Worm (Caenorhabditis elegans) whole organism, L2 larva: ENCODE data around the gene Y39B6A.69.

Experiments
- ZK546.5 ChIP-seq: sonication (generic microtip); optimal IDR thresholded peaks from 2 replicates; lab custom pipeline; 2017; ENCODE audit warnings: missing biosample characterization, missing genetic modification characterization
- ama-1 ChIP-seq: fragments of 150-350 bp; optimal IDR thresholded peaks from 2 replicates; lab custom pipeline; 2018; ENCODE audit warnings: inconsistent platforms
- ceh-16 ChIP-seq: fragments of 150-350 bp; optimal IDR thresholded peaks from 2 replicates; lab custom pipeline; 2014; ENCODE audit warnings: missing biosample characterization, missing genetic modification characterization
- ceh-82 ChIP-seq: fragments of 150-350 bp; optimal IDR thresholded peaks from 2 replicates; lab custom pipeline; 2014; ENCODE audit warnings: missing biosample characterization, missing genetic modification characterization
- egl-27 ChIP-seq: sonication (generic microtip); optimal IDR thresholded peaks from 3 replicates; lab custom pipeline; 2017; ENCODE audit warnings: missing biosample characterization, missing genetic modification reagents, missing genetic modification characterization
- elt-1 ChIP-seq: fragments of 150-350 bp; optimal IDR thresholded peaks from 2 replicates; lab custom pipeline; 2014; ENCODE audit warnings: missing biosample characterization, missing genetic modification characterization
- elt-3 ChIP-seq: sonication (generic microtip); optimal IDR thresholded peaks from 2 replicates; lab custom pipeline; 2017; ENCODE audit warnings: missing biosample characterization, missing genetic modification characterization
- lsy-2 ChIP-seq, 2 experiments: fragments of 150-350 bp in 1 of 2; sonication (generic microtip) in 1 of 2; optimal IDR thresholded peaks; 2 replicates each; lab custom pipeline; 2014 to 2017; ENCODE audit warnings: missing biosample characterization in 2 of 2, missing genetic modification characterization in 2 of 2
- nhr-10 ChIP-seq: sonication (generic microtip); optimal IDR thresholded peaks from 2 replicates; lab custom pipeline; 2017; ENCODE audit warnings: missing biosample characterization, missing genetic modification characterization
- nhr-25 ChIP-seq: fragments of 150-350 bp; sonication (generic microtip); optimal IDR thresholded peaks from 3 replicates; lab custom pipeline; 2014; ENCODE audit warnings: missing biosample characterization, missing genetic modification characterization
- snpc-4 ChIP-seq: fragments of 150-350 bp; optimal IDR thresholded peaks from 2 replicates; lab custom pipeline; 2014; ENCODE audit warnings: missing biosample characterization, missing genetic modification characterization
- unc-39 ChIP-seq: fragments of 150-350 bp; optimal IDR thresholded peaks from 2 replicates; lab custom pipeline; 2014; ENCODE audit warnings: missing biosample characterization, missing genetic modification characterization
- unc-62 ChIP-seq: fragments of 150-350 bp; optimal IDR thresholded peaks from 2 replicates; lab custom pipeline; 2014; ENCODE audit warnings: missing biosample characterization, missing genetic modification reagents, missing genetic modification characterization

DNA sequence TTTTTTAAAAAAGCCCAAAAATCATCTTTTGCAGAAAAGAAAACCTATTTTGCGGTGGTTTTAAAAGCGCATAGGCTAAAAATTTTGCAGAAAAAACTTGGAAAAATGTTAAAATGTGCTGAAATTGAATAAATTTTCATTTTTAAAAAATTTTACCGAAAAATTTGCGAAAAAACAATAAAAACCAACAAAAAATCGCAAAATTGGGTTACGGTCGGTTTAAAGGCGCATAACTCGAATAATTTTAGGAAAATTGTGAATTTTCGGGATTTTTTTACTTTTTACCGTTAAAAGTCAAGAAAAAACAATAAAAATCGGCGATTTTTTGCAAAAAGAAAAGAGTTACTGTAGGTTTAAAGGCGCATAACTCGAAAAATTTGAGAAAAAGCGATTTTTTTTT lies 27.0 kb downstream of the Y39B6A.69 start:
- TF ChIP-seq snpc-4 (tag; lab: Kevin White, UChicago): no peak
- no peak for TF ChIP-seq nhr-10 (tag; lab: Kevin White, UChicago)
- TF ChIP-seq ama-1 (lab: Kevin White, UChicago): no peak
- TF ChIP-seq lsy-2 (tag; optimal IDR thresholded peaks at IDR 0.05; lab: Kevin White, UChicago): no peak
- TF ChIP-seq ceh-16: no peak
- TF ChIP-seq ZK546.5 (tag; lab: Kevin White, UChicago): no peak
- TF ChIP-seq unc-62 (GFP tag; lab: Kevin White, UChicago): no peak
- TF ChIP-seq egl-27: no peak
- no peak for TF ChIP-seq unc-39
- TF ChIP-seq nhr-25 (tag; lab: Kevin White, UChicago): no peak
- TF ChIP-seq ceh-82 (tag; lab: Kevin White, UChicago): no peak
- TF ChIP-seq elt-3 (tag; lab: Kevin White, UChicago): no peak
- no peak for TF ChIP-seq elt-1
